Worm (Caenorhabditis elegans) whole organism, L2 larva: Measurements from ENCODE around the gene ama-1.

ENCODE experiments used
- ceh-16 ChIP-seq: fragments of 150-350 bp; optimal IDR thresholded peaks from 2 replicates; lab custom pipeline; 2014; ENCODE audit warnings: missing biosample characterization, missing genetic modification characterization
- elt-1 ChIP-seq: fragments of 150-350 bp; optimal IDR thresholded peaks from 2 replicates; lab custom pipeline; 2014; ENCODE audit warnings: missing biosample characterization, missing genetic modification characterization
- gmeb-1 ChIP-seq: fragments of 150-350 bp; optimal IDR thresholded peaks from 2 replicates; lab custom pipeline; 2014; ENCODE audit warnings: missing biosample characterization, missing genetic modification characterization
- nhr-21 ChIP-seq: fragments of 150-350 bp; optimal IDR thresholded peaks from 2 replicates; lab custom pipeline; 2014; ENCODE audit warnings: missing biosample characterization, missing genetic modification characterization
- skn-1 ChIP-seq: sonication (generic microtip); optimal IDR thresholded peaks from 2 replicates; lab custom pipeline; 2017; ENCODE audit warnings: missing biosample characterization, missing genetic modification characterization
- sma-3 ChIP-seq: sonication (generic microtip); optimal IDR thresholded peaks from 2 replicates; lab custom pipeline; 2016; ENCODE audit warnings: missing genetic modification reagents, missing genetic modification characterization, missing compliant biosample characterization
- unc-62 ChIP-seq: fragments of 150-350 bp; optimal IDR thresholded peaks from 2 replicates; lab custom pipeline; 2014; ENCODE audit warnings: missing biosample characterization, missing genetic modification reagents, missing genetic modification characterization
- zag-1 ChIP-seq: fragments of 150-350 bp; optimal IDR thresholded peaks from 2 replicates; lab custom pipeline; 2014; ENCODE audit warnings: missing biosample characterization, missing genetic modification characterization

DNA sequence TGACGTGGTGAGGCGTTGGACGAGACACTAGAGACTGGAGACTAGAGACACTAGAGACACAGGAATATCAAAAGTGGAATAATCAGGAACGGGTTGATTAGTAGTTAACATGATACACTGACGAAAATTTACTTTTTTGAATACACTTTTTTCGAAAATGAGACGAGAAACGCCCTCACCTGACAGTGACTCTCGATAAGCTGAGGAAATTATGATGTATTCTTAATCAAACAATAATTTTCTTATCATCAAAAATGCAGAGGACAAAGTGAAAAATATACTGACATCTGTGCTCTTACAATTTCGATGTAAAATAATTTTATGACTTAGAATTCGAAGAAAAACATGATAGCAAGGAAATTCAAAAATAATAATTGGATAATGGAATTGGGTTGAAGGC lies 11.6 kb downstream of the ama-1 start:
- TF ChIP-seq zag-1: no peak
- TF ChIP-seq skn-1 (tag; lab: Kevin White, UChicago): no peak
- no peak for TF ChIP-seq gmeb-1 (tag; lab: Kevin White, UChicago)
- no peak for TF ChIP-seq sma-3 (GFP tag; lab: Kevin White, UChicago)
- no peak for TF ChIP-seq unc-62 (GFP tag; lab: Kevin White, UChicago)
- TF ChIP-seq elt-1: no peak
- no peak for TF ChIP-seq ceh-16
- TF ChIP-seq nhr-21 (tag; lab: Kevin White, UChicago): no peak
